Worm (Caenorhabditis elegans) whole organism, young adult: ENCODE results near the gene T24B8.7.
A peak's percentile ranks its signal among the peaks of the same experiment; 100 is the strongest.

Experiments
- B0019.2 ChIP-seq: fragments of 200-800 bp; sonication (Bioruptor generic); conservative IDR thresholded peaks from 2 replicates; pipeline ENCODE4 v1.3.6; 2022; ENCODE audit warnings: missing genetic modification reagents, missing genetic modification characterization, missing compliant biosample characterization
- C06A6.2 ChIP-seq: fragments of 200-800 bp; sonication (Bioruptor generic); conservative IDR thresholded peaks from 2 replicates; pipeline ENCODE4 v1.3.6; 2022; ENCODE audit warnings: missing genetic modification characterization, missing compliant biosample characterization
- D2030.7 ChIP-seq: fragments of 200-800 bp; sonication (Bioruptor generic); IDR thresholded peaks from 2 replicates; pipeline ENCODE4 v1.3.6; 2022; ENCODE audit warnings: missing genetic modification reagents, missing genetic modification characterization, missing compliant biosample characterization
- F55B11.4 ChIP-seq: sonication (generic microtip); optimal IDR thresholded peaks from 2 replicates; lab custom pipeline; 2016; ENCODE audit warnings: missing compliant biosample characterization, missing genetic modification characterization, borderline replicate concordance; ENCODE audit not compliant: insufficient read depth
- K12H6.12 ChIP-seq: fragments of 200-800 bp; sonication (Bioruptor generic); optimal IDR thresholded peaks from 2 replicates; lab custom pipeline; 2018; ENCODE audit warnings: mild to moderate bottlenecking, missing genetic modification characterization, missing compliant biosample characterization
- Y53F4B.3 ChIP-seq: fragments of 200-800 bp; sonication (Bioruptor generic); IDR thresholded peaks from 2 replicates; pipeline ENCODE4 v1.3.6; 2022; ENCODE audit warnings: missing genetic modification reagents, missing genetic modification characterization, missing compliant biosample characterization
- Y53G8AR.9 ChIP-seq: fragments of 200-800 bp; sonication (Bioruptor generic); conservative IDR thresholded peaks from 2 replicates; pipeline ENCODE4 v1.3.6; 2022; ENCODE audit warnings: missing genetic modification reagents, missing genetic modification characterization, missing compliant biosample characterization
- Y95B8A.8 ChIP-seq: fragments of 200-800 bp; sonication (Bioruptor generic); IDR thresholded peaks from 2 replicates; pipeline ENCODE4 v1.3.6; 2022; ENCODE audit warnings: missing genetic modification reagents, missing genetic modification characterization, missing compliant biosample characterization
- ZK185.1 ChIP-seq: sonication (generic microtip); optimal IDR thresholded peaks from 2 replicates; lab custom pipeline; 2016; ENCODE audit warnings: mild to moderate bottlenecking, missing genetic modification characterization, missing compliant biosample characterization; ENCODE audit not compliant: poor library complexity, severe bottlenecking
- ama-1 ChIP-seq, 3 experiments: fragments of 150-350 bp in 1 of 3; sonication (generic microtip) in 2 of 3; optimal IDR thresholded peaks; 2 replicates each; lab custom pipeline; 2014 to 2018; ENCODE audit warnings: missing biosample characterization in 2 of 3, missing genetic modification characterization in 2 of 3, missing genetic modification reagents in 2 of 3
- aptf-3 ChIP-seq: fragments of 200-800 bp; sonication (Bioruptor generic); IDR thresholded peaks from 2 replicates; pipeline ENCODE4 v1.3.6; 2022; ENCODE audit warnings: missing genetic modification characterization, missing compliant biosample characterization
- atf-7 ChIP-seq: sonication (generic microtip); optimal IDR thresholded peaks from 2 replicates; lab custom pipeline; 2017; ENCODE audit warnings: mild to moderate bottlenecking, missing genetic modification characterization, missing compliant biosample characterization
- attf-5 ChIP-seq: fragments of 200-800 bp; sonication (Bioruptor generic); optimal IDR thresholded peaks from 2 replicates; lab custom pipeline; 2018; ENCODE audit warnings: mild to moderate bottlenecking, missing genetic modification characterization, missing compliant biosample characterization
- ccch-3 ChIP-seq: fragments of 200-800 bp; sonication (Bioruptor generic); optimal IDR thresholded peaks from 2 replicates; lab custom pipeline; 2018; ENCODE audit warnings: mild to moderate bottlenecking, missing genetic modification characterization, missing compliant biosample characterization
- cebp-1 ChIP-seq, 2 experiments: fragments of 200-800 bp in 1 of 2; sonication (Bioruptor generic) in 1 of 2; sonication (generic microtip) in 1 of 2; IDR thresholded peaks in 1 of 2; optimal IDR thresholded peaks in 1 of 2; 2 replicates each; pipeline versions ENCODE4 v1.3.6 to Lab custom; 2017 to 2022; ENCODE audit warnings: missing compliant biosample characterization in 2 of 2, missing genetic modification characterization in 2 of 2, mild to moderate bottlenecking in 1 of 2, missing genetic modification reagents in 1 of 2, moderate library complexity in 1 of 2
- chd-7 ChIP-seq: sonication (generic microtip); optimal IDR thresholded peaks from 2 replicates; lab custom pipeline; 2016; ENCODE audit warnings: mild to moderate bottlenecking, missing genetic modification characterization, moderate library complexity, missing compliant biosample characterization
- dpff-1 ChIP-seq: sonication (generic microtip); optimal IDR thresholded peaks from 2 replicates; lab custom pipeline; 2017; ENCODE audit warnings: mild to moderate bottlenecking, missing genetic modification characterization, missing compliant biosample characterization
- efl-1 ChIP-seq: fragments of 150-350 bp; optimal IDR thresholded peaks from 2 replicates; lab custom pipeline; 2014; ENCODE audit warnings: missing biosample characterization, missing genetic modification reagents, missing genetic modification characterization
- egl-18 ChIP-seq: fragments of 200-800 bp; sonication (Bioruptor generic); IDR thresholded peaks from 2 replicates; pipeline ENCODE4 v1.3.6; 2022; ENCODE audit warnings: missing genetic modification reagents, missing genetic modification characterization, missing compliant biosample characterization
- ekl-4 ChIP-seq: fragments of 200-800 bp; sonication (Bioruptor generic); IDR thresholded peaks from 2 replicates; pipeline ENCODE4 v1.3.6; 2022; ENCODE audit warnings: missing genetic modification reagents, missing genetic modification characterization, missing compliant biosample characterization
- ets-4 ChIP-seq: fragments of 200-800 bp; sonication (Bioruptor generic); optimal IDR thresholded peaks from 2 replicates; lab custom pipeline; 2018; ENCODE audit warnings: mild to moderate bottlenecking, missing genetic modification characterization, missing compliant biosample characterization
- hlh-12 ChIP-seq: sonication (generic microtip); optimal IDR thresholded peaks from 2 replicates; lab custom pipeline; 2016; ENCODE audit warnings: missing genetic modification characterization, missing compliant biosample characterization
- hlh-26 ChIP-seq: fragments of 200-800 bp; sonication (Bioruptor generic); conservative IDR thresholded peaks from 2 replicates; pipeline ENCODE4 v1.3.6; 2022; ENCODE audit warnings: missing genetic modification reagents, missing genetic modification characterization, missing compliant biosample characterization
- hmg-1.2 ChIP-seq: fragments of 200-800 bp; sonication (Bioruptor generic); IDR thresholded peaks from 2 replicates; pipeline ENCODE4 v1.3.6; 2022; ENCODE audit warnings: missing genetic modification reagents, missing genetic modification characterization, missing compliant biosample characterization
- hrde-1 ChIP-seq: sonication (generic microtip); optimal IDR thresholded peaks from 2 replicates; lab custom pipeline; 2016; ENCODE audit warnings: missing genetic modification characterization, mild to moderate bottlenecking, missing compliant biosample characterization, moderate library complexity, missing genotype, missing genetic modification reagents, borderline replicate concordance
- hsf-1 ChIP-seq: fragments of 200-800 bp; sonication (Bioruptor generic); IDR thresholded peaks from 2 replicates; pipeline ENCODE4 v1.3.6; 2022; ENCODE audit warnings: missing genetic modification reagents, missing genetic modification characterization, missing compliant biosample characterization
- let-607 ChIP-seq, 2 experiments: fragments of 200-800 bp in 1 of 2; sonication (Bioruptor generic) in 1 of 2; sonication (generic microtip) in 1 of 2; optimal IDR thresholded peaks; 2 replicates each; lab custom pipeline; 2016 to 2018; ENCODE audit warnings: mild to moderate bottlenecking in 2 of 2, missing compliant biosample characterization in 2 of 2, missing genetic modification characterization in 2 of 2, moderate library complexity in 2 of 2, missing genotype in 1 of 2
- lin-26 ChIP-seq: fragments of 200-800 bp; sonication (Bioruptor generic); IDR thresholded peaks from 2 replicates; pipeline ENCODE4 v1.3.6; 2022; ENCODE audit warnings: missing genetic modification reagents, missing genetic modification characterization, missing compliant biosample characterization
- lin-54 ChIP-seq: fragments of 200-800 bp; sonication (Bioruptor generic); optimal IDR thresholded peaks from 2 replicates; lab custom pipeline; 2018; ENCODE audit warnings: mild to moderate bottlenecking, missing genetic modification characterization, missing compliant biosample characterization
- lsy-27 ChIP-seq: sonication (generic microtip); optimal IDR thresholded peaks from 2 replicates; lab custom pipeline; 2017; ENCODE audit warnings: missing genetic modification characterization, mild to moderate bottlenecking, missing compliant biosample characterization, antibody characterized with exemption, missing genotype, borderline replicate concordance; ENCODE audit not compliant: insufficient read depth
- madf-6 ChIP-seq: fragments of 200-800 bp; sonication (Bioruptor generic); IDR thresholded peaks from 2 replicates; pipeline ENCODE4 v1.3.6; 2022; ENCODE audit warnings: missing genetic modification reagents, missing genetic modification characterization, missing compliant biosample characterization
- mel-28 ChIP-seq: sonication (generic microtip); optimal IDR thresholded peaks from 2 replicates; lab custom pipeline; 2016; ENCODE audit warnings: borderline replicate concordance, mild to moderate bottlenecking, missing genetic modification characterization, missing compliant biosample characterization
- nfya-2 ChIP-seq: fragments of 200-800 bp; sonication (Bioruptor generic); IDR thresholded peaks from 2 replicates; pipeline ENCODE4 v1.3.6; 2022; ENCODE audit warnings: missing genetic modification reagents, missing genetic modification characterization, missing compliant biosample characterization
- nhr-179 ChIP-seq: sonication (generic microtip); optimal IDR thresholded peaks from 2 replicates; lab custom pipeline; 2016; ENCODE audit warnings: mild to moderate bottlenecking, missing genetic modification characterization, missing compliant biosample characterization
- nhr-80 ChIP-seq: sonication (generic microtip); optimal IDR thresholded peaks from 2 replicates; lab custom pipeline; 2016; ENCODE audit warnings: missing genetic modification characterization, missing compliant biosample characterization
- nhr-90 ChIP-seq: sonication (generic microtip); optimal IDR thresholded peaks from 2 replicates; lab custom pipeline; 2016; ENCODE audit warnings: missing genotype, mild to moderate bottlenecking, missing genetic modification characterization, missing compliant biosample characterization
- rcor-1 ChIP-seq: fragments of 200-800 bp; sonication (Bioruptor generic); IDR thresholded peaks from 2 replicates; pipeline ENCODE4 v1.3.6; 2022; ENCODE audit warnings: missing genetic modification reagents, missing genetic modification characterization, missing compliant biosample characterization
- rpc-1 ChIP-seq, 2 experiments: fragments of 150-350 bp in 1 of 2; sonication (generic microtip) in 1 of 2; optimal IDR thresholded peaks; 2 replicates each; lab custom pipeline; 2014 to 2018; ENCODE audit warnings: missing biosample characterization in 1 of 2, missing genetic modification characterization in 1 of 2, missing genetic modification reagents in 1 of 2, missing genotype in 1 of 2
- snpc-3.4 ChIP-seq: sonication (generic microtip); optimal IDR thresholded peaks from 2 replicates; lab custom pipeline; 2017; ENCODE audit warnings: missing genetic modification characterization, mild to moderate bottlenecking, missing compliant biosample characterization, antibody characterized with exemption, moderate library complexity, missing genotype, missing genetic modification reagents
- somi-1 ChIP-seq: fragments of 200-800 bp; sonication (Bioruptor generic); optimal IDR thresholded peaks from 2 replicates; lab custom pipeline; 2018; ENCODE audit warnings: mild to moderate bottlenecking, missing genetic modification characterization, missing compliant biosample characterization
- tlf-1 ChIP-seq: fragments of 200-800 bp; sonication (Bioruptor generic); optimal IDR thresholded peaks from 2 replicates; lab custom pipeline; 2018; ENCODE audit warnings: mild to moderate bottlenecking, missing genetic modification characterization, missing compliant biosample characterization
- unc-130 ChIP-seq: sonication (generic microtip); optimal IDR thresholded peaks from 2 replicates; lab custom pipeline; 2016; ENCODE audit warnings: missing genetic modification reagents, missing genetic modification characterization, missing compliant biosample characterization
- unc-62 ChIP-seq: fragments of 150-350 bp; optimal IDR thresholded peaks from 2 replicates; lab custom pipeline; 2014; ENCODE audit warnings: missing biosample characterization, missing genetic modification reagents, missing genetic modification characterization
- zim-3 ChIP-seq: sonication (generic microtip); optimal IDR thresholded peaks from 2 replicates; lab custom pipeline; 2017; ENCODE audit warnings: mild to moderate bottlenecking, missing genetic modification characterization, moderate library complexity, missing compliant biosample characterization
- ztf-25 ChIP-seq: fragments of 200-800 bp; sonication (Bioruptor generic); IDR thresholded peaks from 2 replicates; pipeline ENCODE4 v1.3.6; 2022; ENCODE audit warnings: missing genetic modification reagents, missing genetic modification characterization, missing compliant biosample characterization
- ztf-6 ChIP-seq: fragments of 200-800 bp; sonication (Bioruptor generic); IDR thresholded peaks from 2 replicates; pipeline ENCODE4 v1.3.6; 2022; ENCODE audit warnings: missing genetic modification reagents, missing genetic modification characterization, missing compliant biosample characterization

T24B8.7 gene

ce11 chrII:9060332-9060840, 6.9 kb upstream of the T24B8.7 start (continued):
- TF ChIP-seq Y95B8A.8 (GFP tag; lab: Robert Waterston, UW) (peak; percentile 59; the same call in 1 of the 2 replicates), let-607 (tag; optimal IDR thresholded peaks at IDR 0.05; lab: Kevin White, UChicago) (peak; percentile 69 to 86), rcor-1 (GFP tag; lab: Robert Waterston, UW) (peak; percentile 95), atf-7 (tag; lab: Kevin White, UChicago) (peak; percentile 77), ztf-6 (GFP tag; lab: Robert Waterston, UW) (no peak), cebp-1 (GFP tag; IDR thresholded peaks at IDR 0.05; lab: Robert Waterston, UW) (peak; percentile 73; the same call in 1 of the 2 replicates), cebp-1 (tag; optimal IDR thresholded peaks at IDR 0.05; lab: Kevin White, UChicago) (peak; percentile 85), ets-4 (GFP tag; lab: Kevin White, UChicago) (no peak), ccch-3 (GFP tag; lab: Kevin White, UChicago) (no peak), lin-54 (peak; percentile 64), ama-1 (optimal IDR thresholded peaks at IDR 0.05; lab: Kevin White, UChicago) (no peak), ama-1 (GFP tag; optimal IDR thresholded peaks at IDR 0.05; lab: Kevin White, UChicago) (no peak), zim-3 (tag; lab: Kevin White, UChicago) (no peak), aptf-3 (GFP tag; lab: Robert Waterston, UW) (no peak), rpc-1 (optimal IDR thresholded peaks at IDR 0.05; lab: Kevin White, UChicago) (no peak), rpc-1 (tag; optimal IDR thresholded peaks at IDR 0.05; lab: Kevin White, UChicago) (no peak), B0019.2 (GFP tag; lab: Robert Waterston, UW) (no peak), egl-18 (GFP tag; lab: Robert Waterston, UW) (no peak), Y53F4B.3 (GFP tag; lab: Robert Waterston, UW) (no peak), somi-1 (GFP tag; lab: Kevin White, UChicago) (peak; percentile 75), hsf-1 (GFP tag; lab: Robert Waterston, UW) (0 out of 2 replicates have a peak, but pooled peaks have one; percentile 35), ZK185.1 (tag; lab: Kevin White, UChicago) (peak; percentile 61), Y53G8AR.9 (GFP tag; lab: Robert Waterston, UW) (no peak), mel-28 (tag; lab: Kevin White, UChicago) (no peak), C06A6.2 (GFP tag; lab: Robert Waterston, UW) (peak; percentile 57; the same call in 1 of the 2 replicates), nhr-90 (tag; lab: Kevin White, UChicago) (peak; percentile 60), hmg-1.2 (GFP tag; lab: Robert Waterston, UW) (peak; percentile 72), unc-130 (no peak), nfya-2 (GFP tag; lab: Robert Waterston, UW) (no peak), K12H6.12 (tag; lab: Kevin White, UChicago) (peak; percentile 91), ekl-4 (0 out of 2 replicates have a peak, but pooled peaks have one; percentile 43), nhr-80 (peak; percentile 92), ztf-25 (GFP tag; lab: Robert Waterston, UW) (no peak), F55B11.4 (no peak), madf-6 (no peak), snpc-3.4 (tag; lab: Kevin White, UChicago) (no peak), lsy-27 (tag; lab: Kevin White, UChicago) (no peak), nhr-179 (tag; lab: Kevin White, UChicago) (no peak), chd-7 (tag; lab: Kevin White, UChicago) (peak; percentile 85), lin-26 (no peak), hlh-26 (GFP tag; lab: Robert Waterston, UW) (no peak), tlf-1 (GFP tag; lab: Kevin White, UChicago) (peak; percentile 44), D2030.7 (GFP tag; lab: Robert Waterston, UW) (no peak), hrde-1 (tag; lab: Kevin White, UChicago) (no peak), efl-1 (no peak), hlh-12 (tag; lab: Kevin White, UChicago) (no peak), dpff-1 (tag; lab: Kevin White, UChicago) (peak; percentile 9), unc-62 (GFP tag; lab: Kevin White, UChicago) (peak; percentile 65), attf-5 (GFP tag; lab: Kevin White, UChicago) (peak; percentile 92)
